Fruit fly (Drosophila melanogaster): Measurements from ENCODE around the gene dls.

- TF ChIP-seq Dfd (GFP tag; optimal IDR thresholded peaks at IDR 0.05): no peak
- TF ChIP-seq pan (optimal IDR thresholded peaks at IDR 0.05): no peak
- no peak for TF ChIP-seq GATAd (GFP tag; optimal IDR thresholded peaks at IDR 0.05)
- TF ChIP-seq ey (GFP tag; optimal IDR thresholded peaks at IDR 0.05): no peak
- TF ChIP-seq CG9705 (GFP tag; optimal IDR thresholded peaks at IDR 0.05): no peak
- no peak for TF ChIP-seq CrebA (GFP tag; optimal IDR thresholded peaks at IDR 0.05; ENCODE audit: borderline replicate concordance)
- no peak for TF ChIP-seq h (GFP tag; optimal IDR thresholded peaks at IDR 0.05)
- TF ChIP-seq Hr83 (GFP tag; optimal IDR thresholded peaks at IDR 0.05; ENCODE audit: poor library complexity, severe bottlenecking): no peak
Measured at dm6 chr3L:16153650-16154049, 47.5 kb upstream of the dls start.

Measured in whole organism, wandering third instar larva.